Worm (Caenorhabditis elegans) whole organism, L4 larva: ENCODE results near the gene inx-9.

Source experiments
- F44E2.7 ChIP-seq: fragments of 200-800 bp; sonication (Bioruptor generic); IDR thresholded peaks from 2 replicates; pipeline ENCODE4 v2.1.2; 2022; ENCODE audit warnings: missing genetic modification characterization, missing compliant biosample characterization
- T26A8.4 ChIP-seq: fragments of 200-800 bp; sonication (Bioruptor generic); IDR thresholded peaks from 2 replicates; pipeline ENCODE4 v1.3.6; 2022; ENCODE audit warnings: missing genetic modification characterization, missing compliant biosample characterization
- Y48G9A.11 ChIP-seq: fragments of 200-800 bp; sonication (Bioruptor generic); IDR thresholded peaks from 2 replicates; pipeline ENCODE4 v1.3.6; 2022; ENCODE audit warnings: missing genetic modification reagents, missing genetic modification characterization, missing compliant biosample characterization
- Y5F2A.4 ChIP-seq: fragments of 200-800 bp; sonication (Bioruptor generic); optimal IDR thresholded peaks from 2 replicates; lab custom pipeline; 2018; ENCODE audit warnings: mild to moderate bottlenecking, missing genetic modification characterization, missing compliant biosample characterization
- Y75B8A.6 ChIP-seq: fragments of 200-800 bp; sonication (Bioruptor generic); IDR thresholded peaks from 2 replicates; pipeline ENCODE4 v1.3.6; 2022; ENCODE audit warnings: missing genetic modification reagents, missing genetic modification characterization, missing compliant biosample characterization
- aly-2 ChIP-seq: sonication (generic microtip); optimal IDR thresholded peaks from 2 replicates; lab custom pipeline; 2018; ENCODE audit warnings: missing biosample characterization, missing genetic modification characterization
- arid-1 ChIP-seq: fragments of 200-800 bp; sonication (Bioruptor generic); conservative IDR thresholded peaks from 2 replicates; pipeline ENCODE4 v1.3.6; 2022; ENCODE audit warnings: missing genetic modification reagents, missing genetic modification characterization, missing compliant biosample characterization
- attf-4 ChIP-seq: sonication (generic microtip); optimal IDR thresholded peaks from 3 replicates; lab custom pipeline; 2017; ENCODE audit warnings: missing biosample characterization, missing genetic modification characterization
- ceh-20 ChIP-seq: fragments of 200-800 bp; sonication (Bioruptor generic); IDR thresholded peaks from 2 replicates; pipeline ENCODE4 v1.3.6; 2022; ENCODE audit warnings: missing genetic modification reagents, missing genetic modification characterization, missing compliant biosample characterization
- ceh-62 ChIP-seq: sonication (generic microtip); optimal IDR thresholded peaks from 2 replicates; lab custom pipeline; 2017; ENCODE audit warnings: missing biosample characterization, missing genetic modification characterization
- ceh-82 ChIP-seq: sonication (generic microtip); optimal IDR thresholded peaks from 2 replicates; lab custom pipeline; 2017; ENCODE audit warnings: missing biosample characterization, missing genetic modification characterization
- ces-1 ChIP-seq: fragments of 150-350 bp; sonication (generic microtip); optimal IDR thresholded peaks from 4 replicates; lab custom pipeline; 2014; ENCODE audit warnings: missing biosample characterization, missing genetic modification reagents, missing genetic modification characterization
- cey-2 ChIP-seq: sonication (generic microtip); optimal IDR thresholded peaks from 3 replicates; lab custom pipeline; 2017; ENCODE audit warnings: missing genetic modification characterization, mild to moderate bottlenecking, missing compliant biosample characterization, antibody characterized with exemption, borderline replicate concordance; ENCODE audit not compliant: insufficient read depth
- daf-12 ChIP-seq: fragments of 150-350 bp; optimal IDR thresholded peaks from 2 replicates; lab custom pipeline; 2014; ENCODE audit warnings: missing biosample characterization, missing genetic modification reagents, missing genetic modification characterization
- daf-16 ChIP-seq, 3 experiments: sonication (generic microtip); optimal IDR thresholded peaks; 2 replicates each; lab custom pipeline; 2016 to 2017; ENCODE audit warnings: missing genetic modification characterization in 3 of 3, missing genetic modification reagents in 3 of 3, mild to moderate bottlenecking in 2 of 3, missing compliant biosample characterization in 2 of 3, missing biosample characterization in 1 of 3, moderate library complexity in 1 of 3
- dmd-6 ChIP-seq: fragments of 200-800 bp; sonication (Bioruptor generic); IDR thresholded peaks from 2 replicates; pipeline ENCODE4 v1.3.6; 2022; ENCODE audit warnings: missing genetic modification reagents, missing genetic modification characterization, missing compliant biosample characterization
- dpl-1 ChIP-seq: fragments of 150-350 bp; optimal IDR thresholded peaks from 2 replicates; lab custom pipeline; 2014; ENCODE audit warnings: missing biosample characterization, missing genetic modification reagents, missing genetic modification characterization
- egl-43 ChIP-seq: fragments of 200-800 bp; sonication (Bioruptor generic); IDR thresholded peaks from 2 replicates; pipeline ENCODE4 v1.3.6; 2022; ENCODE audit warnings: missing genetic modification reagents, missing genetic modification characterization, missing compliant biosample characterization
- hif-1 ChIP-seq, 2 experiments: sonication (generic microtip); optimal IDR thresholded peaks; 2 replicates each; lab custom pipeline; 2016 to 2017; ENCODE audit warnings: missing compliant biosample characterization in 2 of 2, missing genetic modification characterization in 2 of 2, missing genetic modification reagents in 2 of 2, missing genotype in 2 of 2, mild to moderate bottlenecking in 1 of 2
- hlh-11 ChIP-seq: fragments of 200-800 bp; sonication (Bioruptor generic); optimal IDR thresholded peaks from 2 replicates; lab custom pipeline; 2018; ENCODE audit warnings: mild to moderate bottlenecking, missing genetic modification characterization, missing compliant biosample characterization
- lin-13 ChIP-seq: fragments of 150-350 bp; optimal IDR thresholded peaks from 2 replicates; lab custom pipeline; 2014; ENCODE audit warnings: missing biosample characterization, missing genetic modification reagents, missing genetic modification characterization
- lin-29 ChIP-seq: fragments of 200-800 bp; sonication (Bioruptor generic); IDR thresholded peaks from 2 replicates; pipeline ENCODE4 v1.3.6; 2022; ENCODE audit warnings: missing genetic modification reagents, missing genetic modification characterization, missing compliant biosample characterization
- lin-39 ChIP-seq: fragments of 150-350 bp; optimal IDR thresholded peaks from 2 replicates; lab custom pipeline; 2014; ENCODE audit warnings: missing biosample characterization, missing genetic modification reagents, missing genetic modification characterization
- lsy-2 ChIP-seq, 2 experiments: fragments of 150-350 bp in 1 of 2; sonication (generic microtip) in 1 of 2; optimal IDR thresholded peaks; 2 replicates each; lab custom pipeline; 2014 to 2017; ENCODE audit warnings: missing biosample characterization in 2 of 2, missing genetic modification characterization in 2 of 2
- madf-5 ChIP-seq, 2 experiments: fragments of 200-800 bp; sonication (Bioruptor generic); IDR thresholded peaks; 2 replicates each; pipeline ENCODE4 v1.3.6; 2022; ENCODE audit warnings: missing compliant biosample characterization in 2 of 2, missing genetic modification characterization in 2 of 2
- madf-9 ChIP-seq: fragments of 200-800 bp; sonication (Bioruptor generic); conservative IDR thresholded peaks from 2 replicates; pipeline ENCODE4 v1.3.6; 2022; ENCODE audit warnings: missing genetic modification reagents, missing genetic modification characterization, missing compliant biosample characterization
- mdl-1 ChIP-seq, 2 experiments: fragments of 150-350 bp in 1 of 2; sonication (generic microtip) in 1 of 2; optimal IDR thresholded peaks; 2 replicates each; lab custom pipeline; 2014 to 2017; ENCODE audit warnings: missing biosample characterization in 2 of 2, missing genetic modification characterization in 2 of 2
- nhr-102 ChIP-seq: sonication (generic microtip); optimal IDR thresholded peaks from 2 replicates; lab custom pipeline; 2016; ENCODE audit warnings: mild to moderate bottlenecking, missing genetic modification characterization, moderate library complexity, missing compliant biosample characterization
- nhr-11 ChIP-seq: fragments of 150-350 bp; optimal IDR thresholded peaks from 2 replicates; lab custom pipeline; 2014; ENCODE audit warnings: missing biosample characterization, missing genetic modification characterization
- nhr-28 ChIP-seq: fragments of 150-350 bp; optimal IDR thresholded peaks from 2 replicates; lab custom pipeline; 2014; ENCODE audit warnings: missing biosample characterization, missing genetic modification characterization
- pha-4 ChIP-seq, 2 experiments: fragments of 150-350 bp in 1 of 2; fragments of 200-800 bp in 1 of 2; sonication (Bioruptor generic) in 1 of 2; IDR thresholded peaks in 1 of 2; optimal IDR thresholded peaks in 1 of 2; 2 replicates each; pipeline versions ENCODE4 v1.3.6 to Lab custom; 2014 to 2022; ENCODE audit warnings: missing genetic modification characterization in 2 of 2, missing genetic modification reagents in 2 of 2, missing biosample characterization in 1 of 2, missing compliant biosample characterization in 1 of 2
- pqm-1 ChIP-seq: sonication (generic microtip); optimal IDR thresholded peaks from 2 replicates; lab custom pipeline; 2017; ENCODE audit warnings: missing biosample characterization, missing genetic modification characterization
- saeg-2 ChIP-seq: fragments of 200-800 bp; sonication (Bioruptor generic); IDR thresholded peaks from 2 replicates; pipeline ENCODE4 v1.3.6; 2022; ENCODE audit warnings: missing genetic modification reagents, missing genetic modification characterization, missing compliant biosample characterization
- snpc-4 ChIP-seq: fragments of 150-350 bp; optimal IDR thresholded peaks from 2 replicates; lab custom pipeline; 2014; ENCODE audit warnings: missing biosample characterization, missing genetic modification characterization
- unc-62 ChIP-seq, 3 experiments: fragments of 150-350 bp in 1 of 3; sonication (generic microtip); optimal IDR thresholded peaks in 2 of 3; peaks in 1 of 3; 1 replicate in 1 of 3; 2 replicates in 2 of 3; lab custom pipeline; 2014 to 2017; ENCODE audit warnings: missing biosample characterization in 3 of 3, missing genetic modification characterization in 3 of 3, missing genetic modification reagents in 3 of 3, missing genotype in 1 of 3
- zfp-2 ChIP-seq: sonication (generic microtip); optimal IDR thresholded peaks from 2 replicates; lab custom pipeline; 2016; ENCODE audit warnings: mild to moderate bottlenecking, missing genetic modification characterization, missing compliant biosample characterization
- zip-11 ChIP-seq: fragments of 200-800 bp; sonication (Bioruptor generic); IDR thresholded peaks from 2 replicates; pipeline ENCODE4 v1.3.6; 2022; ENCODE audit warnings: missing genetic modification characterization, missing compliant biosample characterization

Gene inx-9

ce11 chrIV:11716414-11716813, 40.3 kb downstream of the inx-9 start:
- TF ChIP-seq nhr-11 (tag; lab: Kevin White, UChicago) (peak; percentile 18), lin-29 (GFP tag; lab: Robert Waterston, UW) (no peak)

DNA sequence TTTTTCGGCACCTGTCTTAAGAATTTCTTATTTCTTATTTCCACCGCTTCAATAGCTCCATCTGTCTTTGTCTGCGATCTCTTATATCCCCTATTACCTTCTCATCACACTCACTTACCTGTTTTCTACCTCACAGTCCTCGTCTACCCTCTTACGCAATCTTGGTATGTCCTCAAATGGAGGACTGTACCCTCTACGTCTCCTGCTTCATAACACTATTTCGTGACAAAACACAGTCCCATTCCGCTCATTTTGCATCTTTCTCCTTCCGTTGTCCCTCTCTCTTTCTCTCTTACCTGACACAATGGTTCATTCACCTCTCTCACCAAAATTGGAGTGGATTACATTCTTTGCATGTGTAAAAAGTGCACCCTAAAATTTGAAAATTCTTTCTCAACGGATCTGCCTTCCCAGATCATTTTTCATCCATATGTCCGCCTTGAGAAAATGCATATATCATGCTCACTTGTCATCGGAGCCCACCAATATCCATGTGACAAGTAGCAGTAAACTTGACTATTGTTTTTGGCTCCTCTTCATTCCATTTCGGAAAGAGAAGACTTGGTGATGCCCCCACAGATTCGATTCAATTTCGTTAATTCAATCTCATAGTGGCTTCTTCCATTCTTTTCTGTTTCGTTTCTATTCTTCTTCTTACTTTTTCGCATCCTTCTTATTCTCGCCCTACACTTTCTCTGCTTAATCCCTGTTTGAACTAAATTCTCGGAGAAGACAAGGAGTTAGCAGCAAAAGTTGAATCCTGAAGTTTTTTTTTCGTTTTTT, 41.1 kb downstream of the inx-9 start:
- TF ChIP-seq T26A8.4 (GFP tag; lab: Robert Waterston, UW) = no peak
- no peak for TF ChIP-seq attf-4 (tag; lab: Kevin White, UChicago)
- TF ChIP-seq Y75B8A.6 (GFP tag; lab: Robert Waterston, UW) = no peak
- peak in 1 of 2 experiments; percentile 8 for TF ChIP-seq lsy-2 (tag; optimal IDR thresholded peaks at IDR 0.05; lab: Kevin White, UChicago)
- TF ChIP-seq ceh-20 (GFP tag; lab: Robert Waterston, UW) = no peak
- no peak for TF ChIP-seq pha-4 (GFP tag; IDR thresholded peaks at IDR 0.05; lab: Robert Waterston, UW)
- TF ChIP-seq pha-4 (tag; optimal IDR thresholded peaks at IDR 0.05; lab: Kevin White, UChicago) = no peak
- no peak for TF ChIP-seq daf-16 (GFP tag; optimal IDR thresholded peaks at IDR 0.05; lab: Kevin White, UChicago)
- no peak for TF ChIP-seq daf-16 (tag; optimal IDR thresholded peaks at IDR 0.05; lab: Kevin White, UChicago)
- TF ChIP-seq Y48G9A.11 (GFP tag; lab: Robert Waterston, UW) = no peak
- TF ChIP-seq ces-1 (GFP tag; lab: Kevin White, UChicago) = peak; percentile 23
- no peak for TF ChIP-seq snpc-4
- no peak for TF ChIP-seq Y5F2A.4 (GFP tag; lab: Kevin White, UChicago)
- no peak for TF ChIP-seq lin-39 (tag; lab: Kevin White, UChicago)
- TF ChIP-seq saeg-2 (GFP tag; lab: Robert Waterston, UW) = no peak
- TF ChIP-seq ceh-62 = no peak

ce11 chrIV:11718653-11719052, 42.5 kb downstream of the inx-9 start:
- TF ChIP-seq madf-5 (GFP tag; IDR thresholded peaks at IDR 0.05; lab: Robert Waterston, UW) (no peak), madf-9 (no peak), hif-1 (tag; optimal IDR thresholded peaks at IDR 0.05; lab: Kevin White, UChicago) (no peak), arid-1 (GFP tag; lab: Robert Waterston, UW) (no peak), ceh-82 (tag; lab: Kevin White, UChicago) (no peak), zfp-2 (tag; lab: Kevin White, UChicago) (no peak), unc-62 (GFP tag; optimal IDR thresholded peaks at IDR 0.05 in 1 of 2; lab: Kevin White, UChicago) (peak in 1 of 2 experiments; percentile 51), unc-62 (tag; optimal IDR thresholded peaks at IDR 0.05; lab: Kevin White, UChicago) (no peak), lin-13 (GFP tag; lab: Kevin White, UChicago) (no peak), dmd-6 (GFP tag; lab: Robert Waterston, UW) (0 out of 2 replicates have a peak, but pooled peaks have one; percentile 10), mdl-1 (tag; optimal IDR thresholded peaks at IDR 0.05; lab: Kevin White, UChicago) (no peak), egl-43 (GFP tag; lab: Robert Waterston, UW) (no peak), F44E2.7 (GFP tag; lab: Robert Waterston, UW) (no peak), aly-2 (tag; lab: Kevin White, UChicago) (no peak), cey-2 (tag; lab: Kevin White, UChicago) (no peak), daf-12 (no peak)
- TF ChIP-seq, all 104 proteins: peak for 2

DNA sequence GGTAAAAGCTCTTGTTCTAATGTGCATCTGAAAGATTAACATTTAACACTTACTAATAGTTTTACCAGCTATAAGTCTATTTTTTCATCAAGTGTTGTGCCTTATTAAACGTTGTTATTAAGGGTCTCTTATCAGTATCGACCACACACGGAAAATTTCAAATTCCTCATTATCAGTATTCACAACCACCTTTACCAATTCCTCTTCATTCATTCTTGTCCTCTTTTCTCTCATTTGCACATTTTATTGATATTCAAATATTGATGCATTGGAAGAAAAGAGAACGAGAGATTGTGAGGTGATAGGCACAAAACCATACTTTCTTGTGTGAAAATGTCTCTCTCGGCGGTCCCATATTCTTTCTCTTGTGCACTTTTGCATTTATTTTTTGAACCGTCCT, 45.7 kb downstream of the inx-9 start:
- TF ChIP-seq dpl-1 (GFP tag; lab: Kevin White, UChicago) (no peak), pqm-1 (tag; lab: Kevin White, UChicago) (peak; percentile 90), zip-11 (GFP tag; lab: Robert Waterston, UW) (no peak), nhr-28 (peak; percentile 58), hlh-11 (tag; lab: Kevin White, UChicago) (peak; percentile 33), nhr-102 (tag; lab: Kevin White, UChicago) (no peak), madf-9 (no peak), aly-2 (tag; lab: Kevin White, UChicago) (no peak), unc-62 (GFP tag; optimal IDR thresholded peaks at IDR 0.05 in 1 of 2; lab: Kevin White, UChicago) (peak in 1 of 2 experiments; percentile 51), unc-62 (tag; optimal IDR thresholded peaks at IDR 0.05; lab: Kevin White, UChicago) (no peak), saeg-2 (GFP tag; lab: Robert Waterston, UW) (no peak)
